Worm (Caenorhabditis elegans): ENCODE measurements around the gene Y43E12A.3.

DNA sequence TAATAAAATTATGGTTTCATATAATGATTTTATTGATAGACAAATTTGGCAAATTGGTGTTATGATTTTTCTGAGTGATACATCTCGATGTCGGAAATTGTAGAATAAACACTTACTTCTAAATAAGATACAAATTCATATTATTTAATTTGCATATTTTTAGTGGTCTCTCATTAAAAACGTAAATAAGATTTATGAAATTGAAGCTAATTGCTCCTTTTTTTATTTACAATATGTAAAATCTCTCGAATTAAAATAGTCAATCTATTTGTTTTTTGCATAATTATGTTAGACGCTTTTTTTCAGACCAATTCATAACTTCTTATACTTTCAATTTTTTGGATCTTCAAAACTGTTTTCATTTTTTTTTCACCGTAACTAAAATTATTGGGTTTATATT is 44.6 kb downstream of the Y43E12A.3 start, which contains the start of gene hrg-6:
- TF ChIP-seq nhr-237 (tag; optimal IDR thresholded peaks at IDR 0.05) = no peak
- no peak for TF ChIP-seq sem-4 (tag; optimal IDR thresholded peaks at IDR 0.05)
- TF ChIP-seq Y55F3AM.14 (GFP tag; optimal IDR thresholded peaks at IDR 0.05) = no peak
- no peak for TF ChIP-seq unc-39 (tag; optimal IDR thresholded peaks at IDR 0.05)
- TF ChIP-seq fos-1 (tag; optimal IDR thresholded peaks at IDR 0.05) = no peak
- TF ChIP-seq nhr-12 (tag; optimal IDR thresholded peaks at IDR 0.05) = no peak
- TF ChIP-seq unc-62 (GFP tag; optimal IDR thresholded peaks at IDR 0.05) = no peak
- no peak for TF ChIP-seq ZK546.5 (tag; optimal IDR thresholded peaks at IDR 0.05)
- TF ChIP-seq nhr-11 (tag; optimal IDR thresholded peaks at IDR 0.05) = no peak
- TF ChIP-seq lin-39 (tag; optimal IDR thresholded peaks at IDR 0.05) = no peak
